Fruit fly (Drosophila melanogaster) whole organism, embryonic: Measurements from ENCODE around the gene CG43090.

ENCODE experiments used
- C15 ChIP-seq: fragments of 200-800 bp; sonication (Bioruptor generic); IDR thresholded peaks from 3 replicates; pipeline ENCODE4 v1.3.6; 2022; ENCODE audit warnings: missing biosample characterization, missing genetic modification characterization
- CG10654 ChIP-seq: fragments of 200-800 bp; sonication (Bioruptor generic); optimal IDR thresholded peaks from 2 replicates; lab custom pipeline; 2016; ENCODE audit warnings: missing biosample characterization, missing genetic modification characterization
- CG12071 ChIP-seq: fragments of 200-800 bp; sonication (Bioruptor generic); optimal IDR thresholded peaks from 3 replicates; lab custom pipeline; 2018; ENCODE audit warnings: missing biosample characterization, mild to moderate bottlenecking, missing genetic modification characterization
- CG12299 ChIP-seq: fragments of 200-800 bp; sonication (Bioruptor generic); optimal IDR thresholded peaks from 2 replicates; lab custom pipeline; 2018; ENCODE audit warnings: missing biosample characterization, mild to moderate bottlenecking, missing genetic modification characterization
- CG14050 ChIP-seq: fragments of 200-800 bp; sonication (Bioruptor generic); IDR thresholded peaks from 3 replicates; pipeline ENCODE4 v1.3.6; 2022; ENCODE audit warnings: missing biosample characterization, missing genetic modification characterization
- CG14441 ChIP-seq: fragments of 200-800 bp; sonication (Bioruptor generic); IDR thresholded peaks from 2 replicates; pipeline ENCODE4 v1.3.6; 2022; ENCODE audit warnings: missing biosample characterization, missing genetic modification characterization
- CG1529 ChIP-seq: fragments of 200-800 bp; sonication (Bioruptor generic); optimal IDR thresholded peaks from 3 replicates; lab custom pipeline; 2018; ENCODE audit warnings: missing biosample characterization, missing genetic modification characterization
- CG17328 ChIP-seq: fragments of 200-800 bp; sonication (Bioruptor generic); IDR thresholded peaks from 2 replicates; pipeline ENCODE4 v1.3.6; 2022; ENCODE audit warnings: missing biosample characterization, missing genetic modification characterization
- CG17385 ChIP-seq: fragments of 200-800 bp; sonication (Bioruptor generic); optimal IDR thresholded peaks from 3 replicates; lab custom pipeline; 2018; ENCODE audit warnings: missing biosample characterization, mild to moderate bottlenecking, missing genetic modification characterization
- CG17912 ChIP-seq: fragments of 200-800 bp; sonication (Bioruptor generic); optimal IDR thresholded peaks from 2 replicates; lab custom pipeline; 2018; ENCODE audit warnings: missing biosample characterization, mild to moderate bottlenecking, missing genetic modification characterization
- CG18619 ChIP-seq: fragments of 200-800 bp; sonication (Bioruptor generic); optimal IDR thresholded peaks from 3 replicates; lab custom pipeline; 2017; ENCODE audit warnings: missing biosample characterization, mild to moderate bottlenecking, missing genetic modification characterization
- CG3407 ChIP-seq: fragments of 200-800 bp; sonication (Bioruptor generic); optimal IDR thresholded peaks from 2 replicates; lab custom pipeline; 2018; ENCODE audit warnings: missing biosample characterization, mild to moderate bottlenecking, missing genetic modification characterization
- CG34376 ChIP-seq: fragments of 200-800 bp; sonication (Bioruptor generic); optimal IDR thresholded peaks from 2 replicates; lab custom pipeline; 2018; ENCODE audit warnings: missing biosample characterization, mild to moderate bottlenecking, missing genetic modification characterization
- CG43689 ChIP-seq: fragments of 200-800 bp; sonication (Bioruptor generic); IDR thresholded peaks from 2 replicates; pipeline ENCODE4 v1.3.6; 2022; ENCODE audit warnings: missing biosample characterization, missing genetic modification characterization
- CG5245 ChIP-seq: fragments of 200-800 bp; sonication (Bioruptor generic); optimal IDR thresholded peaks from 3 replicates; lab custom pipeline; 2016; ENCODE audit warnings: missing biosample characterization, missing genetic modification characterization
- CG9727 ChIP-seq: fragments of 200-800 bp; sonication (Bioruptor generic); optimal IDR thresholded peaks from 3 replicates; lab custom pipeline; 2017; ENCODE audit warnings: missing biosample characterization, mild to moderate bottlenecking, missing genetic modification characterization
- CG9797 ChIP-seq: fragments of 200-800 bp; sonication (Bioruptor generic); optimal IDR thresholded peaks from 3 replicates; lab custom pipeline; 2018; ENCODE audit warnings: missing biosample characterization, mild to moderate bottlenecking, missing genetic modification characterization
- D ChIP-seq, 2 experiments: fragments of 200-800 bp in 1 of 2; fragments of >200 bp in 1 of 2; sonication (Bioruptor generic) in 1 of 2; optimal IDR thresholded peaks; 2 replicates in 1 of 2; 3 replicates in 1 of 2; lab custom pipeline; 2017; ENCODE audit warnings: mild to moderate bottlenecking in 1 of 2, missing biosample characterization in 1 of 2, missing genetic modification characterization in 1 of 2, missing genetic modification reagents in 1 of 2
- D19A ChIP-seq: fragments of 200-800 bp; optimal IDR thresholded peaks from 3 replicates; lab custom pipeline; 2019; ENCODE audit warnings: missing biosample characterization, mild to moderate bottlenecking, missing genetic modification characterization, moderate library complexity
- Doc3 ChIP-seq: fragments of 200-800 bp; sonication (Bioruptor generic); IDR thresholded peaks from 3 replicates; pipeline ENCODE4 v1.3.6; 2022; ENCODE audit warnings: missing biosample characterization, missing genetic modification characterization; ENCODE audit not compliant: partially characterized antibody
- Dp ChIP-seq: fragments of 200-800 bp; sonication (Bioruptor generic); optimal IDR thresholded peaks from 2 replicates; lab custom pipeline; 2018; ENCODE audit warnings: missing biosample characterization, mild to moderate bottlenecking, missing genetic modification characterization, moderate library complexity
- HLH4C ChIP-seq: fragments of 200-800 bp; sonication (Bioruptor generic); IDR thresholded peaks from 3 replicates; pipeline ENCODE4 v1.3.6; 2022; ENCODE audit warnings: missing biosample characterization, missing genetic modification characterization; ENCODE audit not compliant: partially characterized antibody
- HLHmδ ChIP-seq: fragments of 200-800 bp; sonication (Bioruptor generic); optimal IDR thresholded peaks from 2 replicates; lab custom pipeline; 2018; ENCODE audit warnings: missing biosample characterization, mild to moderate bottlenecking, missing genetic modification characterization, moderate library complexity
- Hmx ChIP-seq: fragments of 200-800 bp; sonication (Bioruptor generic); optimal IDR thresholded peaks from 2 replicates; lab custom pipeline; 2016; ENCODE audit warnings: missing biosample characterization, missing genetic modification characterization
- Oaz ChIP-seq: fragments of 200-800 bp; sonication (Bioruptor generic); IDR thresholded peaks from 2 replicates; pipeline ENCODE4 v1.3.6; 2022; ENCODE audit warnings: missing biosample characterization, missing genetic modification characterization
- Pdp1 ChIP-seq, 2 experiments: fragments of 200-800 bp; sonication (Bioruptor generic); optimal IDR thresholded peaks; 3 replicates each; lab custom pipeline; 2016; ENCODE audit warnings: missing biosample characterization in 2 of 2, missing genetic modification characterization in 2 of 2, mild to moderate bottlenecking in 1 of 2, moderate library complexity in 1 of 2
- Ravus ChIP-seq: fragments of 200-800 bp; sonication (Bioruptor generic); IDR thresholded peaks from 2 replicates; pipeline ENCODE4 v1.3.6; 2022; ENCODE audit warnings: missing biosample characterization, missing genetic modification characterization
- TFAM ChIP-seq: fragments of 200-800 bp; sonication (Bioruptor generic); optimal IDR thresholded peaks from 2 replicates; lab custom pipeline; 2017; ENCODE audit warnings: missing biosample characterization, missing genetic modification characterization, inconsistent platforms
- Vsx1 ChIP-seq: fragments of 200-800 bp; sonication (Bioruptor generic); optimal IDR thresholded peaks from 2 replicates; lab custom pipeline; 2017; ENCODE audit warnings: missing biosample characterization, mild to moderate bottlenecking, missing genetic modification characterization, missing genetic modification reagents
- YL-1 ChIP-seq: fragments of 200-800 bp; sonication (Bioruptor generic); optimal IDR thresholded peaks from 3 replicates; lab custom pipeline; 2017; ENCODE audit warnings: missing biosample characterization, mild to moderate bottlenecking, missing genetic modification characterization
- caup ChIP-seq: fragments of 200-800 bp; sonication (Bioruptor generic); optimal IDR thresholded peaks from 3 replicates; lab custom pipeline; 2017; ENCODE audit warnings: missing biosample characterization, mild to moderate bottlenecking, missing genetic modification characterization, moderate library complexity; ENCODE audit not compliant: severe bottlenecking
- ci ChIP-seq: fragments of 200-800 bp; sonication (Bioruptor generic); IDR thresholded peaks from 3 replicates; pipeline ENCODE4 v1.3.6; 2022; ENCODE audit warnings: missing biosample characterization, missing genetic modification characterization
- dysf ChIP-seq: fragments of 200-800 bp; sonication (Bioruptor generic); IDR thresholded peaks from 3 replicates; pipeline ENCODE4 v1.3.6; 2022; ENCODE audit warnings: missing biosample characterization, missing genetic modification characterization
- exex ChIP-seq: fragments of 200-800 bp; sonication (Bioruptor generic); optimal IDR thresholded peaks from 4 replicates; lab custom pipeline; 2018; ENCODE audit warnings: missing biosample characterization, mild to moderate bottlenecking, missing genetic modification characterization, moderate library complexity
- fd3F ChIP-seq: fragments of 200-800 bp; sonication (Bioruptor generic); optimal IDR thresholded peaks from 2 replicates; lab custom pipeline; 2018; ENCODE audit warnings: missing biosample characterization, mild to moderate bottlenecking, missing genetic modification characterization, moderate library complexity
- ftz-f1 ChIP-seq: fragments of 200-800 bp; sonication (Bioruptor generic); optimal IDR thresholded peaks from 2 replicates; lab custom pipeline; 2016; ENCODE audit warnings: missing biosample characterization, missing genetic modification characterization
- gcm ChIP-seq: fragments of 200-800 bp; sonication (Bioruptor generic); optimal IDR thresholded peaks from 2 replicates; lab custom pipeline; 2019; ENCODE audit warnings: missing biosample characterization, mild to moderate bottlenecking, missing genetic modification characterization, moderate library complexity
- gcm2 ChIP-seq: fragments of 200-800 bp; sonication (Bioruptor generic); optimal IDR thresholded peaks from 2 replicates; lab custom pipeline; 2016; ENCODE audit warnings: missing biosample characterization, missing genetic modification characterization
- grau ChIP-seq: fragments of 200-800 bp; optimal IDR thresholded peaks from 3 replicates; lab custom pipeline; 2019; ENCODE audit warnings: missing biosample characterization, mild to moderate bottlenecking, missing genetic modification characterization, moderate library complexity
- nmo ChIP-seq: fragments of 200-800 bp; sonication (Bioruptor generic); optimal IDR thresholded peaks from 2 replicates; lab custom pipeline; 2018; ENCODE audit warnings: missing biosample characterization, mild to moderate bottlenecking, missing genetic modification characterization, moderate library complexity
- oc ChIP-seq: fragments of 200-800 bp; sonication (Bioruptor generic); optimal IDR thresholded peaks from 2 replicates; lab custom pipeline; 2018; ENCODE audit warnings: missing biosample characterization, mild to moderate bottlenecking, missing genetic modification characterization, moderate library complexity
- phol ChIP-seq: fragments of 200-800 bp; sonication (Bioruptor generic); optimal IDR thresholded peaks from 3 replicates; lab custom pipeline; 2018; ENCODE audit warnings: missing biosample characterization, mild to moderate bottlenecking, missing genetic modification characterization, moderate library complexity
- sens ChIP-seq: fragments of 200-800 bp; sonication (Bioruptor generic); peaks from one replicate; lab custom pipeline; 2016; ENCODE audit warnings: missing biosample characterization, missing genetic modification characterization
- stwl ChIP-seq: fragments of 200-800 bp; sonication (Bioruptor generic); optimal IDR thresholded peaks from 3 replicates; lab custom pipeline; 2018; ENCODE audit warnings: missing biosample characterization, mild to moderate bottlenecking, missing genetic modification characterization, moderate library complexity
- tin ChIP-seq: fragments of 200-800 bp; sonication (Bioruptor generic); optimal IDR thresholded peaks from 3 replicates; lab custom pipeline; 2016; ENCODE audit warnings: missing biosample characterization, missing genetic modification characterization
- tll ChIP-seq, 2 experiments: fragments of 200-800 bp in 1 of 2; fragments of >200 bp in 1 of 2; sonication (Bioruptor generic) in 1 of 2; optimal IDR thresholded peaks; 2 replicates each; lab custom pipeline; 2017 to 2019; ENCODE audit warnings: missing biosample characterization in 2 of 2, missing genetic modification characterization in 2 of 2, mild to moderate bottlenecking in 1 of 2, moderate library complexity in 1 of 2
- zf30C ChIP-seq: fragments of 200-800 bp; sonication (Bioruptor generic); optimal IDR thresholded peaks from 3 replicates; lab custom pipeline; 2018; ENCODE audit warnings: missing biosample characterization, mild to moderate bottlenecking, missing genetic modification characterization

CG43090 gene

DNA sequence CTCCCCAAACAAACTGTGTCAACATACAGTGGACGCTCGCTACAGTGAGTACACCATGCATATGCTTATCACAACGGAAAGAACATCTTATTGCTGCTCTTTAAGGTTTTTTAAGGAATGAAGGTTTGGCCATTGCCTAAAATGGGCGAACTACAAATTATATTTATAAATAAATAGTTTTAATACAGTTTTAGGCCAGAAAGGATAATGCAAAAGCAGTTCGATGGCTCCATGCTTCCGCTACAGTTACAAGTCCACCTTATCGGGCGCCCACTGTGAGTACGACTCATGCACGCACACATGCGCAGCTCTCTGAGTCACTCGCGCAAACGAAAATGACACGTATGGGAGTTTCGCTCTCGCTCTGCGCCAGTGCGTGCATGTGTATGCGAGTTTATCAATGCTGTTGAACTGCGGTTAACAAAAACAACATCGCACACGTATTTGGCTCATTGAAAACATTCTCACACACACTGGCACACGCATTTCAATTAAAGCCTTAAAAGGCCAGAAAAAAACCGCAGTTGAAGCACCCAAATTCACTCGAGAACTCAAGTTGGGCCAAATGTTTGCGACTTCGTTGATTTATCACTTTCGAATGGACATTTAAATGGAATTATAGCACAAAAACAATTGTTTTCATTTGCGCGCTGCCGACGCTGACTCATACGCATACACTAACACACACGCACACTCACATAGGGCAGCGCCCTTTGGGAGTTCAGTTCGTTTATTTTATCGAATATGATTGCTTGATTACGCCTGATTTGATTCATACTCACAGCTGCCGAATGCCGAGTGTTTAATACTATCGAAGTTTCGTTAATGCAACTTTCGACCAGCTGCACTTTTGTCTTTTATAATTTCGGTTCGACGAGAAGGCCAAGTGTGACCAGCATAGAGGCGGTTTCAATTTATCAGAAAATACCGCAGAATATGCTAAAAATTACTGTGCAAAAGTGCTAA is 24.8 kb upstream of the CG43090 start, which contains the start of gene sqh (continued):
- TF ChIP-seq Doc3 (GFP tag; lab: Robert Waterston, UW): no peak
- TF ChIP-seq grau: peak; percentile 99
- peak; percentile 84 for TF ChIP-seq caup (GFP tag; lab: Kevin White, UChicago)
- peak; percentile 87 for TF ChIP-seq CG17328 (GFP tag; lab: Robert Waterston, UW)
- peak; percentile 62 for TF ChIP-seq CG12071 (GFP tag; lab: Kevin White, UChicago)
- peak; percentile 93 for TF ChIP-seq CG18619 (GFP tag; lab: Kevin White, UChicago)
- TF ChIP-seq CG9727 (GFP tag; lab: Kevin White, UChicago): peak; percentile 83
- TF ChIP-seq CG3407 (GFP tag; lab: Kevin White, UChicago): peak; percentile 87
- no peak for TF ChIP-seq CG9797
- peak; percentile 90 for TF ChIP-seq CG1529 (GFP tag; lab: Kevin White, UChicago)
- TF ChIP-seq HLH4C (GFP tag; lab: Robert Waterston, UW): no peak
- TF ChIP-seq D (optimal IDR thresholded peaks at IDR 0.05; lab: Kevin White, UChicago): no peak
- peak; percentile 82 for TF ChIP-seq D (GFP tag; optimal IDR thresholded peaks at IDR 0.05; lab: Kevin White, UChicago)
- TF ChIP-seq gcm: peak; percentile 82
- TF ChIP-seq CG43689: peak; percentile 64; the same call in 1 of the 2 replicates
- TF ChIP-seq TFAM: no peak
- TF ChIP-seq ftz-f1 (GFP tag; lab: Kevin White, UChicago): peak; percentile 51
- TF ChIP-seq nmo (GFP tag; lab: Kevin White, UChicago): peak; percentile 92
- TF ChIP-seq YL-1 (GFP tag; lab: Kevin White, UChicago): peak; percentile 54
- no peak for TF ChIP-seq oc (tag; lab: Kevin White, UChicago)
- peak; percentile 82 for TF ChIP-seq phol (tag; lab: Kevin White, UChicago)
- TF ChIP-seq CG10654 (GFP tag; lab: Kevin White, UChicago): peak; percentile 72
- TF ChIP-seq D19A (tag; lab: Kevin White, UChicago): peak; percentile 83
- TF ChIP-seq tll (GFP tag; optimal IDR thresholded peaks at IDR 0.05; lab: Kevin White, UChicago): peak in 1 of 2 experiments; percentile 8
- TF ChIP-seq Dp (GFP tag; lab: Kevin White, UChicago): no peak
- peak; percentile 82 for TF ChIP-seq CG12299 (tag; lab: Kevin White, UChicago)
- peak; percentile 40 to 56 for TF ChIP-seq Pdp1 (GFP tag; optimal IDR thresholded peaks at IDR 0.05; lab: Kevin White, UChicago)
- TF ChIP-seq gcm2 (GFP tag; lab: Kevin White, UChicago): peak; percentile 68
- TF ChIP-seq zf30C (GFP tag; lab: Kevin White, UChicago): no peak
- peak; percentile 57 for TF ChIP-seq exex (tag; lab: Kevin White, UChicago)
- TF ChIP-seq CG34376: peak; percentile 83
- TF ChIP-seq CG17912 (GFP tag; lab: Kevin White, UChicago): peak; percentile 68
- TF ChIP-seq CG17385 (GFP tag; lab: Kevin White, UChicago): peak; percentile 84
- peak; percentile 89 for TF ChIP-seq CG14050 (GFP tag; lab: Robert Waterston, UW)
- TF ChIP-seq Hmx: no peak
- peak; percentile 81 for TF ChIP-seq Ravus
- peak; percentile 88 for TF ChIP-seq ci (GFP tag; lab: Robert Waterston, UW)
- TF ChIP-seq tin (GFP tag; lab: Kevin White, UChicago): peak; percentile 78
- peak; percentile 92 for TF ChIP-seq sens (GFP tag; lab: Kevin White, UChicago)
- TF ChIP-seq fd3F: peak; percentile 85
- no peak for TF ChIP-seq stwl
- TF ChIP-seq dysf (GFP tag; lab: Robert Waterston, UW): peak; percentile 95
- peak; percentile 92 for TF ChIP-seq CG14441 (GFP tag; lab: Robert Waterston, UW)
- peak; percentile 58 for TF ChIP-seq CG5245
- TF ChIP-seq HLHmδ: no peak
- peak; percentile 83 for TF ChIP-seq Vsx1
- TF ChIP-seq Oaz: peak; percentile 82
- peak; percentile 78 for TF ChIP-seq C15 (GFP tag; lab: Robert Waterston, UW)
